Fruit fly (Drosophila melanogaster): Measurements from ENCODE around the gene cDIP.
A peak's percentile ranks its signal among the peaks of the same experiment; 100 is the strongest.

Gene cDIP

dm6 chr3R:21179592-21180390, 18.9 kb upstream of the cDIP start (continued):
- TF ChIP-seq tgo (GFP tag; IDR thresholded peaks at IDR 0.05) (no peak), Dip2 (GFP tag; IDR thresholded peaks at IDR 0.05) (no peak), jing (GFP tag; optimal IDR thresholded peaks at IDR 0.05) (no peak), CG8944 (GFP tag; optimal IDR thresholded peaks at IDR 0.05) (no peak), MBD-R2 (GFP tag; IDR thresholded peaks at IDR 0.05) (no peak), ssp (GFP tag; IDR thresholded peaks at IDR 0.05) (no peak), Myb (GFP tag; optimal IDR thresholded peaks at IDR 0.05) (no peak), dmrt11E (tag; optimal IDR thresholded peaks at IDR 0.05) (no peak), zf30C (GFP tag; optimal IDR thresholded peaks at IDR 0.05) (no peak), CG7271 (tag; optimal IDR thresholded peaks at IDR 0.05) (no peak), CG10321 (GFP tag; IDR thresholded peaks at IDR 0.05) (no peak), so (GFP tag; IDR thresholded peaks at IDR 0.05) (no peak), Jarid2 (GFP tag; optimal IDR thresholded peaks at IDR 0.05) (no peak), Blimp-1 (GFP tag; optimal IDR thresholded peaks at IDR 0.05) (no peak), Meics (GFP tag; optimal IDR thresholded peaks at IDR 0.05) (no peak), CG7839 (tag; optimal IDR thresholded peaks at IDR 0.05) (no peak), pan (optimal IDR thresholded peaks at IDR 0.05) (no peak), pan (GFP tag; optimal IDR thresholded peaks at IDR 0.05 in 1 of 2, IDR thresholded peaks at IDR 0.05 in 1 of 2) (no peak), CG8478 (optimal IDR thresholded peaks at IDR 0.05) (peak; percentile 49), CG10654 (GFP tag; optimal IDR thresholded peaks at IDR 0.05) (no peak), Six4 (GFP tag; optimal IDR thresholded peaks at IDR 0.05) (no peak), CG13287 (GFP tag; IDR thresholded peaks at IDR 0.05; ENCODE audit: partially characterized antibody) (peak; percentile 71), nau (GFP tag; optimal IDR thresholded peaks at IDR 0.05) (no peak), CG4820 (GFP tag; optimal IDR thresholded peaks at IDR 0.05) (no peak), CG13775 (GFP tag; optimal IDR thresholded peaks at IDR 0.05) (no peak), az2 (GFP tag; optimal IDR thresholded peaks at IDR 0.05) (no peak), CG17612 (GFP tag; IDR thresholded peaks at IDR 0.05) (no peak), tup (GFP tag; optimal IDR thresholded peaks at IDR 0.05) (no peak), CkIIα-i1 (GFP tag; IDR thresholded peaks at IDR 0.05) (no peak), CG16863 (GFP tag; optimal IDR thresholded peaks at IDR 0.05) (no peak), CG13296 (GFP tag; optimal IDR thresholded peaks at IDR 0.05) (no peak), sens (GFP tag) (peak; percentile 62), CG6683 (GFP tag; optimal IDR thresholded peaks at IDR 0.05) (no peak), Asciz (GFP tag; optimal IDR thresholded peaks at IDR 0.05) (no peak), sisA (GFP tag; IDR thresholded peaks at IDR 0.05) (no peak), CG8388 (GFP tag; optimal IDR thresholded peaks at IDR 0.05) (no peak), CG10431 (GFP tag; optimal IDR thresholded peaks at IDR 0.05) (no peak), Trl (optimal IDR thresholded peaks at IDR 0.05) (no peak), Trl (GFP tag; optimal IDR thresholded peaks at IDR 0.05) (no peak), Drgx (GFP tag; IDR thresholded peaks at IDR 0.05) (no peak), wor (GFP tag; IDR thresholded peaks at IDR 0.05) (no peak), CG10979 (tag; optimal IDR thresholded peaks at IDR 0.05) (peak; percentile 10), CG17912 (GFP tag; optimal IDR thresholded peaks at IDR 0.05) (no peak), CG17829 (tag; optimal IDR thresholded peaks at IDR 0.05) (no peak), Usf (GFP tag; optimal IDR thresholded peaks at IDR 0.05) (no peak), CG9727 (GFP tag; optimal IDR thresholded peaks at IDR 0.05) (no peak), CG11723 (GFP tag; optimal IDR thresholded peaks at IDR 0.05) (no peak), NfI (GFP tag; optimal IDR thresholded peaks at IDR 0.05) (no peak), CG15696 (tag; optimal IDR thresholded peaks at IDR 0.05) (no peak), B-H2 (GFP tag; optimal IDR thresholded peaks at IDR 0.05) (no peak), tap (tag; optimal IDR thresholded peaks at IDR 0.05) (no peak)

Measured in whole organism, embryonic.